Fruit fly (Drosophila melanogaster) whole organism, embryonic: Measurements from ENCODE around the gene CG11378.

Experiments used
- Antp ChIP-seq: fragments of 200-800 bp; sonication (Bioruptor generic); optimal IDR thresholded peaks from 3 replicates; lab custom pipeline; 2016; ENCODE audit warnings: missing biosample characterization, missing genetic modification characterization
- B-H1 ChIP-seq: fragments of 200-800 bp; sonication (Bioruptor generic); IDR thresholded peaks from 3 replicates; pipeline ENCODE4 v1.3.6; 2022; ENCODE audit warnings: missing biosample characterization, missing genetic modification characterization
- Blimp-1 ChIP-seq: fragments of 200-800 bp; sonication (Bioruptor generic); optimal IDR thresholded peaks from 3 replicates; lab custom pipeline; 2018; ENCODE audit warnings: missing biosample characterization, missing genetic modification characterization, mild to moderate bottlenecking, moderate library complexity, missing genetic modification reagents
- CG10959 ChIP-seq: fragments of 200-800 bp; sonication (Bioruptor generic); IDR thresholded peaks from 2 replicates; pipeline ENCODE4 v1.3.6; 2022; ENCODE audit warnings: missing biosample characterization, missing genetic modification characterization
- CG12659 ChIP-seq: fragments of 200-800 bp; sonication (Bioruptor generic); optimal IDR thresholded peaks from 3 replicates; lab custom pipeline; 2017; ENCODE audit warnings: mild to moderate bottlenecking, missing biosample characterization, missing genetic modification reagents, missing genetic modification characterization
- CG15073 ChIP-seq: fragments of 200-800 bp; sonication (Bioruptor generic); optimal IDR thresholded peaks from 2 replicates; lab custom pipeline; 2016; ENCODE audit warnings: missing biosample characterization, missing genetic modification characterization
- CG15514 ChIP-seq: fragments of 200-800 bp; sonication (Bioruptor generic); optimal IDR thresholded peaks from 3 replicates; lab custom pipeline; 2017; ENCODE audit warnings: missing biosample characterization, missing genetic modification characterization, mild to moderate bottlenecking, moderate library complexity, missing genetic modification reagents
- CG15601 ChIP-seq: fragments of 200-800 bp; sonication (Bioruptor generic); optimal IDR thresholded peaks from 3 replicates; lab custom pipeline; 2019; ENCODE audit warnings: missing biosample characterization, mild to moderate bottlenecking, missing genetic modification characterization, moderate library complexity
- CG16863 ChIP-seq: fragments of 200-800 bp; sonication (Bioruptor generic); optimal IDR thresholded peaks from 3 replicates; lab custom pipeline; 2016; ENCODE audit warnings: missing biosample characterization, missing genetic modification characterization
- CG17328 ChIP-seq: fragments of 200-800 bp; sonication (Bioruptor generic); IDR thresholded peaks from 2 replicates; pipeline ENCODE4 v1.3.6; 2022; ENCODE audit warnings: missing biosample characterization, missing genetic modification characterization
- CG17802 ChIP-seq: fragments of 200-800 bp; sonication (Bioruptor generic); optimal IDR thresholded peaks from 2 replicates; lab custom pipeline; 2018; ENCODE audit warnings: missing biosample characterization, mild to moderate bottlenecking, missing genetic modification characterization, moderate library complexity
- CG2202 ChIP-seq: fragments of 200-800 bp; sonication (Bioruptor generic); optimal IDR thresholded peaks from 2 replicates; lab custom pipeline; 2018; ENCODE audit warnings: missing biosample characterization, mild to moderate bottlenecking, missing genetic modification characterization
- CG34376 ChIP-seq: fragments of 200-800 bp; sonication (Bioruptor generic); optimal IDR thresholded peaks from 2 replicates; lab custom pipeline; 2018; ENCODE audit warnings: missing biosample characterization, mild to moderate bottlenecking, missing genetic modification characterization
- CG34422 ChIP-seq: fragments of 200-800 bp; sonication (Bioruptor generic); IDR thresholded peaks from 3 replicates; pipeline ENCODE4 v1.3.6; 2022; ENCODE audit warnings: missing biosample characterization, missing genetic modification characterization
- CG3726 ChIP-seq: fragments of 200-800 bp; sonication (Bioruptor generic); IDR thresholded peaks from 3 replicates; pipeline ENCODE4, ENCODE4 v1.3.6; 2022; ENCODE audit warnings: missing biosample characterization, missing genetic modification characterization
- CG4328 ChIP-seq: fragments of 200-800 bp; sonication (Bioruptor generic); optimal IDR thresholded peaks from 3 replicates; lab custom pipeline; 2017; ENCODE audit warnings: missing biosample characterization, missing genetic modification reagents, missing genetic modification characterization
- CG8290 ChIP-seq, 3 experiments: fragments of 200-800 bp; sonication (Bioruptor generic); optimal IDR thresholded peaks; 2 replicates each; lab custom pipeline; 2016 to 2019; ENCODE audit warnings: missing biosample characterization in 3 of 3, missing genetic modification characterization in 3 of 3, mild to moderate bottlenecking in 2 of 3, moderate library complexity in 1 of 3
- CG8478 ChIP-seq: fragments of >200 bp; optimal IDR thresholded peaks from 2 replicates; lab custom pipeline; 2018
- CG9727 ChIP-seq: fragments of 200-800 bp; sonication (Bioruptor generic); optimal IDR thresholded peaks from 3 replicates; lab custom pipeline; 2017; ENCODE audit warnings: missing biosample characterization, mild to moderate bottlenecking, missing genetic modification characterization
- CG9797 ChIP-seq: fragments of 200-800 bp; sonication (Bioruptor generic); optimal IDR thresholded peaks from 3 replicates; lab custom pipeline; 2018; ENCODE audit warnings: missing biosample characterization, mild to moderate bottlenecking, missing genetic modification characterization
- CoRest ChIP-seq: fragments of 200-800 bp; sonication (Bioruptor generic); optimal IDR thresholded peaks from 3 replicates; lab custom pipeline; 2018; ENCODE audit warnings: missing biosample characterization, mild to moderate bottlenecking, missing genetic modification characterization, moderate library complexity
- Dad ChIP-seq: fragments of 200-800 bp; sonication (Bioruptor generic); optimal IDR thresholded peaks from 3 replicates; lab custom pipeline; 2016; ENCODE audit warnings: missing biosample characterization, missing genetic modification characterization
- Dfd ChIP-seq, 2 experiments: fragments of >200 bp; optimal IDR thresholded peaks; 2 replicates each; lab custom pipeline; 2017; ENCODE audit warnings: missing biosample characterization in 2 of 2, missing genetic modification characterization in 2 of 2
- Dip2 ChIP-seq: fragments of 200-800 bp; sonication (Bioruptor generic); IDR thresholded peaks from 2 replicates; pipeline ENCODE4 v1.3.6; 2022; ENCODE audit warnings: missing biosample characterization, missing genetic modification characterization
- Kr ChIP-seq: fragments of 200-800 bp; sonication (Bioruptor generic); optimal IDR thresholded peaks from 2 replicates; lab custom pipeline; 2017; ENCODE audit warnings: missing biosample characterization, mild to moderate bottlenecking, missing genetic modification characterization
- Lhr ChIP-seq: fragments of 200-800 bp; sonication (Bioruptor generic); optimal IDR thresholded peaks from 3 replicates; lab custom pipeline; 2017; ENCODE audit warnings: mild to moderate bottlenecking, missing biosample characterization, missing genetic modification reagents, missing genetic modification characterization
- Meics ChIP-seq: fragments of 200-800 bp; sonication (Bioruptor generic); optimal IDR thresholded peaks from 2 replicates; lab custom pipeline; 2017; ENCODE audit warnings: missing biosample characterization, mild to moderate bottlenecking, missing genetic modification characterization
- NFAT ChIP-seq: fragments of 200-800 bp; sonication (Bioruptor generic); IDR thresholded peaks from 2 replicates; pipeline ENCODE4 v1.3.6; 2022; ENCODE audit warnings: missing biosample characterization, missing genetic modification characterization
- Optix ChIP-seq: fragments of 200-800 bp; sonication (Bioruptor generic); IDR thresholded peaks from 3 replicates; pipeline ENCODE4 v1.3.6; 2022; ENCODE audit warnings: missing biosample characterization, missing genetic modification characterization
- Rfx ChIP-seq: fragments of 200-800 bp; sonication (Bioruptor generic); IDR thresholded peaks from 2 replicates; pipeline ENCODE4 v1.3.6; 2022; ENCODE audit warnings: missing biosample characterization, missing genetic modification characterization
- Side ChIP-seq: fragments of 200-800 bp; sonication (Bioruptor generic); optimal IDR thresholded peaks from 2 replicates; lab custom pipeline; 2016; ENCODE audit warnings: missing biosample characterization, missing genetic modification characterization
- Usf ChIP-seq: fragments of 200-800 bp; sonication (Bioruptor generic); optimal IDR thresholded peaks from 2 replicates; lab custom pipeline; 2017; ENCODE audit warnings: missing genotype, missing biosample characterization, missing genetic modification characterization
- Vsx1 ChIP-seq: fragments of 200-800 bp; sonication (Bioruptor generic); optimal IDR thresholded peaks from 2 replicates; lab custom pipeline; 2017; ENCODE audit warnings: missing biosample characterization, mild to moderate bottlenecking, missing genetic modification characterization, missing genetic modification reagents
- aop ChIP-seq: fragments of 200-800 bp; sonication (Bioruptor generic); IDR thresholded peaks from 2 replicates; pipeline ENCODE4 v1.3.6; 2022; ENCODE audit warnings: missing biosample characterization, missing genetic modification characterization
- cad ChIP-seq: fragments of >200 bp; optimal IDR thresholded peaks from 2 replicates; lab custom pipeline; 2017; ENCODE audit warnings: missing biosample characterization, missing genetic modification characterization
- chinmo ChIP-seq: fragments of 200-800 bp; sonication (Bioruptor generic); IDR thresholded peaks from 4 replicates; pipeline ENCODE4 v1.3.6; 2022; ENCODE audit warnings: missing biosample characterization, missing genetic modification characterization; ENCODE audit not compliant: partially characterized antibody
- chn ChIP-seq: fragments of 200-800 bp; sonication (Bioruptor generic); optimal IDR thresholded peaks from 2 replicates; lab custom pipeline; 2016; ENCODE audit warnings: missing biosample characterization, missing genetic modification characterization
- ewg ChIP-seq: fragments of 200-800 bp; sonication (Bioruptor generic); optimal IDR thresholded peaks from 3 replicates; lab custom pipeline; 2017; ENCODE audit warnings: mild to moderate bottlenecking, missing biosample characterization, missing genetic modification reagents, missing genetic modification characterization
- fd3F ChIP-seq: fragments of 200-800 bp; sonication (Bioruptor generic); optimal IDR thresholded peaks from 2 replicates; lab custom pipeline; 2018; ENCODE audit warnings: missing biosample characterization, mild to moderate bottlenecking, missing genetic modification characterization, moderate library complexity
- insv ChIP-seq, 2 experiments: fragments of 200-800 bp; sonication (Bioruptor generic); optimal IDR thresholded peaks; 3 replicates each; lab custom pipeline; 2016 to 2018; ENCODE audit warnings: missing biosample characterization in 2 of 2, missing genetic modification characterization in 2 of 2
- org-1 ChIP-seq: fragments of 200-800 bp; sonication (Bioruptor generic); optimal IDR thresholded peaks from 2 replicates; lab custom pipeline; 2017; ENCODE audit warnings: missing biosample characterization, missing genetic modification characterization
- prd ChIP-seq, 3 experiments: fragments of >200 bp in 2 of 3; fragments of 200-800 bp in 1 of 3; sonication (Bioruptor generic) in 1 of 3; optimal IDR thresholded peaks in 2 of 3; IDR thresholded peaks in 1 of 3; 2 replicates in 2 of 3; 3 replicates in 1 of 3; pipeline versions ENCODE4 v1.3.6 to Lab custom; 2017 to 2022; ENCODE audit warnings: missing biosample characterization in 1 of 3, missing genetic modification characterization in 1 of 3
- sima ChIP-seq: fragments of 200-800 bp; sonication (Bioruptor generic); optimal IDR thresholded peaks from 2 replicates; lab custom pipeline; 2016; ENCODE audit warnings: missing biosample characterization, missing genetic modification characterization
- tll ChIP-seq, 2 experiments: fragments of 200-800 bp in 1 of 2; fragments of >200 bp in 1 of 2; sonication (Bioruptor generic) in 1 of 2; optimal IDR thresholded peaks; 2 replicates each; lab custom pipeline; 2017 to 2019; ENCODE audit warnings: missing biosample characterization in 2 of 2, missing genetic modification characterization in 2 of 2, mild to moderate bottlenecking in 1 of 2, moderate library complexity in 1 of 2
- ttk ChIP-seq: fragments of 200-800 bp; sonication (Bioruptor generic); IDR thresholded peaks from 2 replicates; pipeline ENCODE4 v2.1.2; 2022; ENCODE audit warnings: missing biosample characterization, missing genetic modification characterization
- tup ChIP-seq: fragments of 200-800 bp; sonication (Bioruptor generic); optimal IDR thresholded peaks from 2 replicates; lab custom pipeline; 2016; ENCODE audit warnings: missing biosample characterization, mild to moderate bottlenecking, missing genetic modification characterization, moderate library complexity
- twi ChIP-seq: fragments of 200-800 bp; optimal IDR thresholded peaks from 2 replicates; lab custom pipeline; 2019; ENCODE audit warnings: missing biosample characterization, mild to moderate bottlenecking, missing genetic modification characterization, moderate library complexity
- zen2 ChIP-seq: fragments of 200-800 bp; sonication (Bioruptor generic); IDR thresholded peaks from 3 replicates; pipeline ENCODE4 v1.3.6; 2022; ENCODE audit warnings: missing biosample characterization, missing genetic modification characterization; ENCODE audit not compliant: partially characterized antibody

Gene CG11378

DNA sequence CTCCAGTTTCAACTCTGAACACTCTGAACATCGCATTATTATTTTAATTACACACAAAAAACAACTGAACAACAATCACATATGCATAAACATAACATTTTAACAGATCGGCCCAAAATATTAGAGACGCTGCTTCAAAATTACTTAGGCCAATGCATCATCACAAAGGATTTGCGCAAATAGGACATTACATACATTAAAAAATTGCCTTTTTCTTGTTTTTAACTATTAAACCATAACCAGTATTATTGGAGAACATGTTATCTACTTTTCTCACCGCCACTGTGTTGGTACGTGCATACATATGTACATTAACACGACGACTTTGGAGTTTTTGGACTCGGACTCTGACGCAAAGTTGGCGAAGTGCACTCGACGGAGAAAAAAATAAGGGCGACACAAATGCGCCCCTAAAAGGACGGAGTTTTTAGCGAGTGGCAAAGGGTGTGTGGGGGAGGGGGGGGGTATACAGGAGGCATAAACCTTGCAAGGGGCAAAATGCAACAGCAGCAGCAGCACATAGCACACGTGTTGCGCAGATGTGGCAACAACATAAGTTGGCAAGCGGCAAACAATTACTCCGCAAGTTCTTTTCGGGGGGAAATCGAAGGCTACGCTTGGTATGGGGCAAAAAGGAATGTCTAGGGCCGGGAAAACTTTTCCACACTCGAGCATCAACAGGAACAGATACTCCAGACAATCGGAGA is 40.9 kb upstream of the CG11378 start (continued):
- peak; percentile 10 for TF ChIP-seq CG17802 (tag; lab: Kevin White, UChicago)
- TF ChIP-seq CG17328 (GFP tag; lab: Robert Waterston, UW), result peak; percentile 81
- no peak for TF ChIP-seq CG34376 (GFP tag; lab: Kevin White, UChicago)
- peak; percentile 47; the same call in 1 of the 2 replicates for TF ChIP-seq Rfx (GFP tag; lab: Robert Waterston, UW)
- TF ChIP-seq CG15073 (GFP tag; lab: Kevin White, UChicago), result peak; percentile 73
- TF ChIP-seq CG9727 (GFP tag; lab: Kevin White, UChicago), result peak; percentile 49
- no peak for TF ChIP-seq Usf (GFP tag; lab: Kevin White, UChicago)
- TF ChIP-seq Kr, result no peak
- peak; percentile 50 for TF ChIP-seq ttk
- TF ChIP-seq zen2 (GFP tag; lab: Robert Waterston, UW), result no peak
- no peak for TF ChIP-seq prd (optimal IDR thresholded peaks at IDR 0.05; lab: Kevin White, UChicago)
- TF ChIP-seq prd (GFP tag; IDR thresholded peaks at IDR 0.05; lab: Robert Waterston, UW), result peak; percentile 83
- peak; percentile 20 for TF ChIP-seq Vsx1 (GFP tag; lab: Kevin White, UChicago)
- no peak for TF ChIP-seq CG8290 (GFP tag; optimal IDR thresholded peaks at IDR 0.05; lab: Kevin White, UChicago)
- TF ChIP-seq CG8290 (tag; optimal IDR thresholded peaks at IDR 0.05; lab: Kevin White, UChicago), result peak in 1 of 2 experiments; percentile 71
- TF ChIP-seq CG12659 (GFP tag; lab: Kevin White, UChicago), result peak; percentile 29
- TF ChIP-seq CG2202 (tag; lab: Kevin White, UChicago), result peak; percentile 49
- peak; percentile 72 for TF ChIP-seq Blimp-1
- TF ChIP-seq aop, result 0 out of 2 replicates have a peak, but pooled peaks have one; percentile 13
- TF ChIP-seq CG4328 (GFP tag; lab: Kevin White, UChicago), result no peak
- peak; percentile 37; the same call in 2 of the 3 replicates for TF ChIP-seq Optix (GFP tag; lab: Robert Waterston, UW)
- peak; percentile 58 for TF ChIP-seq CoRest (tag; lab: Kevin White, UChicago)
- no peak for TF ChIP-seq Dfd (GFP tag; optimal IDR thresholded peaks at IDR 0.05; lab: Kevin White, UChicago)
- no peak for TF ChIP-seq chinmo (GFP tag; lab: Robert Waterston, UW)
- TF ChIP-seq CG3726, result 0 out of 3 replicates have a peak, but pooled peaks have one; percentile 53
- TF ChIP-seq tup (GFP tag; lab: Kevin White, UChicago), result no peak
- peak; percentile 21 for TF ChIP-seq Side (GFP tag; lab: Kevin White, UChicago)
- TF ChIP-seq insv (GFP tag; optimal IDR thresholded peaks at IDR 0.05; lab: Kevin White, UChicago), result no peak
- TF ChIP-seq NFAT (GFP tag; lab: Robert Waterston, UW), result no peak
- TF ChIP-seq cad (GFP tag; lab: Kevin White, UChicago), result no peak
- TF ChIP-seq chn (GFP tag; lab: Kevin White, UChicago), result peak; percentile 58
- no peak for TF ChIP-seq sima (GFP tag; lab: Kevin White, UChicago)
- peak; percentile 61 for TF ChIP-seq org-1 (GFP tag; lab: Kevin White, UChicago)
- TF ChIP-seq twi (tag; lab: Kevin White, UChicago), result peak; percentile 96
- peak; percentile 47 for TF ChIP-seq CG15601
- peak; percentile 62 for TF ChIP-seq ewg (GFP tag; lab: Kevin White, UChicago)
- TF ChIP-seq CG8478, result no peak
- peak; percentile 49 for TF ChIP-seq CG16863 (GFP tag; lab: Kevin White, UChicago)
- TF ChIP-seq CG34422 (GFP tag; lab: Robert Waterston, UW), result peak; percentile 69; the same call in 2 of the 3 replicates
- no peak for TF ChIP-seq Dip2 (GFP tag; lab: Robert Waterston, UW)
- peak; percentile 13 for TF ChIP-seq CG15514
- TF ChIP-seq fd3F (GFP tag; lab: Kevin White, UChicago), result peak; percentile 23
- no peak for TF ChIP-seq Dad (GFP tag; lab: Kevin White, UChicago)
- peak; percentile 23 for TF ChIP-seq Meics (GFP tag; lab: Kevin White, UChicago)
- no peak for TF ChIP-seq CG9797 (GFP tag; lab: Kevin White, UChicago)
- TF ChIP-seq CG10959 (GFP tag; lab: Robert Waterston, UW), result peak; percentile 48; the same call in 1 of the 2 replicates
- peak; percentile 39 for TF ChIP-seq Antp
- peak; percentile 21 for TF ChIP-seq Lhr (GFP tag; lab: Kevin White, UChicago)
- peak; percentile 58; the same call in 2 of the 3 replicates for TF ChIP-seq B-H1
- no peak for TF ChIP-seq tll (GFP tag; optimal IDR thresholded peaks at IDR 0.05; lab: Kevin White, UChicago)
